Worm (Caenorhabditis elegans) whole organism, early embryonic: Measurements from ENCODE around the gene ptd-2.

Source experiments
- B0310.2 ChIP-seq: sonication (generic microtip); optimal IDR thresholded peaks from 2 replicates; lab custom pipeline; 2016; ENCODE audit warnings: mild to moderate bottlenecking, missing genetic modification characterization, missing compliant biosample characterization
- F13C5.2 ChIP-seq: sonication (generic microtip); optimal IDR thresholded peaks from 2 replicates; lab custom pipeline; 2017; ENCODE audit warnings: mild to moderate bottlenecking, missing genetic modification characterization, inconsistent platforms, missing compliant biosample characterization
- aly-1 ChIP-seq: sonication (generic microtip); optimal IDR thresholded peaks from 2 replicates; lab custom pipeline; 2016; ENCODE audit warnings: missing genetic modification characterization, missing compliant biosample characterization
- ama-1 ChIP-seq: fragments of 150-350 bp; optimal IDR thresholded peaks from 2 replicates; lab custom pipeline; 2014
- ceh-13 ChIP-seq: fragments of 200-800 bp; sonication (Bioruptor generic); optimal IDR thresholded peaks from 2 replicates; lab custom pipeline; 2018; ENCODE audit warnings: mild to moderate bottlenecking, missing genetic modification characterization, missing compliant biosample characterization
- ceh-36 ChIP-seq: sonication (generic microtip); optimal IDR thresholded peaks from 2 replicates; lab custom pipeline; 2016; ENCODE audit warnings: missing genetic modification characterization, inconsistent platforms, missing compliant biosample characterization
- ets-7 ChIP-seq: sonication (generic microtip); optimal IDR thresholded peaks from 2 replicates; lab custom pipeline; 2016; ENCODE audit warnings: missing genotype, missing genetic modification characterization, missing compliant biosample characterization
- flt-1 ChIP-seq: fragments of 200-800 bp; sonication (Bioruptor generic); IDR thresholded peaks from 2 replicates; pipeline ENCODE4 v1.3.6; 2022; ENCODE audit warnings: missing genetic modification characterization, missing compliant biosample characterization
- hmbx-1 ChIP-seq: sonication (generic microtip); optimal IDR thresholded peaks from 2 replicates; lab custom pipeline; 2016; ENCODE audit warnings: mild to moderate bottlenecking, missing genetic modification characterization, missing compliant biosample characterization
- hmg-4 ChIP-seq: fragments of 200-800 bp; sonication (Bioruptor generic); optimal IDR thresholded peaks from 2 replicates; lab custom pipeline; 2018; ENCODE audit warnings: mild to moderate bottlenecking, missing genetic modification characterization, missing compliant biosample characterization
- hnd-1 ChIP-seq: sonication (generic microtip); optimal IDR thresholded peaks from 2 replicates; lab custom pipeline; 2016; ENCODE audit warnings: missing genetic modification characterization, missing compliant biosample characterization
- pes-1 ChIP-seq: fragments of 200-800 bp; sonication (Bioruptor generic); IDR thresholded peaks from 2 replicates; pipeline ENCODE4 v1.3.6; 2022; ENCODE audit warnings: missing genetic modification reagents, missing genetic modification characterization, missing compliant biosample characterization
- scrt-1 ChIP-seq: fragments of 200-800 bp; sonication (Bioruptor generic); IDR thresholded peaks from 2 replicates; pipeline ENCODE4 v1.3.6; 2022; ENCODE audit warnings: missing genetic modification characterization, missing compliant biosample characterization
- sea-1 ChIP-seq: fragments of 200-800 bp; sonication (Bioruptor generic); conservative IDR thresholded peaks from 2 replicates; pipeline ENCODE4 v1.3.6; 2022; ENCODE audit warnings: missing genetic modification characterization, missing compliant biosample characterization
- tbx-11 ChIP-seq: fragments of 200-800 bp; sonication (Bioruptor generic); IDR thresholded peaks from 2 replicates; pipeline ENCODE4 v1.3.6; 2022; ENCODE audit warnings: missing genetic modification characterization, missing compliant biosample characterization
- tbx-37 ChIP-seq: fragments of 200-800 bp; sonication (Bioruptor generic); conservative IDR thresholded peaks from 2 replicates; pipeline ENCODE4 v1.3.6; 2022; ENCODE audit warnings: missing genetic modification reagents, missing genetic modification characterization, missing compliant biosample characterization
- tra-4 ChIP-seq: sonication (generic microtip); optimal IDR thresholded peaks from 2 replicates; lab custom pipeline; 2017; ENCODE audit warnings: missing genetic modification characterization, missing compliant biosample characterization

Gene ptd-2

DNA sequence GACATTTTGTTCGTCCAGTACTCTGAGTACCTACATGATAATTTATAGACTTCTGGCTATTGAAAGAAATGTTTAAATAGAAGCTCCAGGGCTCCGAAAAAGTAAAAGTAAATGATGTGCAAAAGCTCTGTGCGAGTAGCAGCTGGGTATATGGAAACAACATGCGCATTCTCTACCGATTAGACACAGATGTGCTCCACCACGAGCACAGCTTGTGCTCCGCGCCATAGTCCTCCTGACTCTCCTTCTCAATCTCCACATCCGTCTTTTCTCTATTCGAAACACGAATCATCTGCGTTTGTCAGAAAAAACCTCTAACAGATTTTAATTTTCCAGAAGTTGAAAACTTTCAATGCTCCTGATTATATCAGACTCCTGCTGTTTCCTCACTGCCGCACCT is 33.4 kb downstream of the ptd-2 start:
- TF ChIP-seq tra-4 (tag; lab: Kevin White, UChicago) (no peak), F13C5.2 (tag; lab: Kevin White, UChicago) (no peak), ceh-36 (tag; lab: Kevin White, UChicago) (no peak), ama-1 (lab: Kevin White, UChicago) (no peak), ets-7 (tag; lab: Kevin White, UChicago) (no peak), B0310.2 (tag; lab: Kevin White, UChicago) (no peak), flt-1 (GFP tag; lab: Robert Waterston, UW) (no peak), hmg-4 (GFP tag; lab: Kevin White, UChicago) (no peak), sea-1 (GFP tag; lab: Robert Waterston, UW) (no peak), hmbx-1 (no peak)

DNA sequence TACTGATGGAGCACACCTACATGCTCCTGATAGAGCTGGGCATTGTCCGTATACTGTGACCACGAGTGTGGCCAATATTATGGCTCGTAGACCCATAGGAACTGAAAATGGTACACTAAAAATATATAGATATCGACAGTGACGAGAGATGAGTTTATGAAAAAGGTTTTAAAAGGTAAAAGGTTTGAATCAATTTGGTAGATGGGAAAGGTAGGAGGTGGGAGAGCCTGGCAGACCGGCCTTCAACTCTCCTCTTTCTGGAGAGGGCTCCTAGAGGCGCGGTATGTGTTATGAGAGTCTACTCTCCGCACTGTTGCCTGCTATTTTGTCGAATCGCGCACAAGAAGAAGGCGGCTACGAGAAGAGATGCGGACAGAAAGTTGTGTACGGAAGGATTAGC is 37.4 kb downstream of the ptd-2 start, which contains the start of gene lron-2:
lron-2 (minus strand) TSS at position 101 of the 400 bp plus-strand sequence.
- TF ChIP-seq pes-1 (GFP tag; lab: Robert Waterston, UW) (no peak), hmbx-1 (no peak), tra-4 (tag; lab: Kevin White, UChicago) (no peak), aly-1 (tag; lab: Kevin White, UChicago) (no peak), tbx-11 (no peak), scrt-1 (GFP tag; lab: Robert Waterston, UW) (no peak), ceh-36 (tag; lab: Kevin White, UChicago) (no peak), B0310.2 (tag; lab: Kevin White, UChicago) (no peak), hmg-4 (GFP tag; lab: Kevin White, UChicago) (no peak), tbx-37 (GFP tag; lab: Robert Waterston, UW) (no peak), ceh-13 (GFP tag; lab: Kevin White, UChicago) (no peak), sea-1 (GFP tag; lab: Robert Waterston, UW) (no peak), ets-7 (tag; lab: Kevin White, UChicago) (no peak), hnd-1 (tag; lab: Kevin White, UChicago) (no peak)

DNA sequence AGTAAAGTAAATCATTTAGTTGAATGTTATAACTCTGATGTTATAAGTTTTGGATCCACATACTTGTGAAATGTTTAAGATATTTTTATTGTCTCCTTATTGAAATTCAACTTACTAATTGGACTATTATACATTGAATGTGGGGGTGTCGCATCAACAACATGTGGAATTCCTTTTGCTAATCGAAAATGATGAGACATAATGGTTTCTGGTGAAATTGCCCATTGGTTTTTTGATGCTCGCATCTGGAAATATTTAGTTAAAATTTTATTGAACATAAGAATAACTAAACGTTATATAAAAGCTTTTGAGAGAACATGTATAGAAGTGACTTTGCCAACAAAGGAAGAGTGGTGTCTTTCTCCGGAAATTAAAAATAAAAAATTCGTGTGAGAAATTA is 41.9 kb downstream of the ptd-2 start, which contains the start of gene ZK682.7:
ZK682.7 (minus strand) TSS at position 247 of the 400 bp plus-strand sequence.
- no peak for TF ChIP-seq hmg-4 (GFP tag; lab: Kevin White, UChicago)
- no peak for TF ChIP-seq hnd-1 (tag; lab: Kevin White, UChicago)
- no peak for TF ChIP-seq tra-4 (tag; lab: Kevin White, UChicago)
- TF ChIP-seq tbx-11, result no peak
- TF ChIP-seq flt-1 (GFP tag; lab: Robert Waterston, UW), result no peak
- no peak for TF ChIP-seq aly-1 (tag; lab: Kevin White, UChicago)
- no peak for TF ChIP-seq B0310.2 (tag; lab: Kevin White, UChicago)
- no peak for TF ChIP-seq ama-1 (lab: Kevin White, UChicago)
- no peak for TF ChIP-seq sea-1 (GFP tag; lab: Robert Waterston, UW)
- TF ChIP-seq ets-7 (tag; lab: Kevin White, UChicago), result no peak

DNA sequence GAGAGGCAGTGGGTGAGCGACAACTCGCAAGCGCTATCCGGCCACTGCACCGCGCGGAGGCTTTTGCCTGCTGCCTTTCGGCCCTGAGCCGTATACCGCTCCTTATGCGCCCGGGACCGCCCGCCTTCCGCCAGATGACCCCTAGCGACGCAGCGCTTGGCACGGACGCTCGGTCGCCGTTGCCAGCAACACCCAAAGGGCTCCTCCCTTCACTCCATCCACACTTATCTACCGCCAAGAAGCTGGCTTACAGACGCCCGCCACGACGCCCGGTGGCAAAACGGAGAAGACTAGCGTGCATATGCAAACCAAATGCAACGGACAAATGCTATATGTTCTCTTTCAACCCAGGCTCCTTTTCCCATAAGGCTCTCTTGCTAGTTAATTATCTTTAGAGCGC is 43.3 kb downstream of the ptd-2 start:
- TF ChIP-seq hmg-4 (GFP tag; lab: Kevin White, UChicago), result peak; percentile 47
- no peak for TF ChIP-seq sea-1 (GFP tag; lab: Robert Waterston, UW)
- TF ChIP-seq scrt-1 (GFP tag; lab: Robert Waterston, UW), result 0 out of 2 replicates have a peak, but pooled peaks have one; percentile 41

DNA sequence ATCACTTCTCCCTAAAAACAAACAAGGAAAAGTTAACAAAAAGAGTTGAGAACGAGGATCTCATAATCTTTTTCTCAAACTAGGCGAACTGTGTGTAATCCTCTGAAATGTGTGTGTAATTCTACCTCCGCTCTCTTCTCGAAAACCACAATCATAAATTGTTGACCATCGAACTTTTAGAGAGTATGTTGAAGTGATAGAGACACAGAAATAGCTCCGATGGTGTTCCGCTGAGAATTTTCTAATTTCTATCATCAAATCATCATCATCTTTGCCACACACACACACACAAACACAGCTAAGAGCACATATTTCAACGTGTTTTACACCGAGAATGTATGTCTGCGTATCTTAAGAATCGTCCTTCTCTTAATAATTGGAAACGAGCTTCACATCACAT is 45.5 kb downstream of the ptd-2 start:
- TF ChIP-seq scrt-1 (GFP tag; lab: Robert Waterston, UW), result no peak
- no peak for TF ChIP-seq ets-7 (tag; lab: Kevin White, UChicago)
- TF ChIP-seq ceh-36 (tag; lab: Kevin White, UChicago), result no peak
- TF ChIP-seq B0310.2 (tag; lab: Kevin White, UChicago), result no peak
- TF ChIP-seq ama-1 (lab: Kevin White, UChicago), result no peak
- no peak for TF ChIP-seq hnd-1 (tag; lab: Kevin White, UChicago)
- TF ChIP-seq tbx-37 (GFP tag; lab: Robert Waterston, UW), result no peak
- TF ChIP-seq hmbx-1, result no peak

DNA sequence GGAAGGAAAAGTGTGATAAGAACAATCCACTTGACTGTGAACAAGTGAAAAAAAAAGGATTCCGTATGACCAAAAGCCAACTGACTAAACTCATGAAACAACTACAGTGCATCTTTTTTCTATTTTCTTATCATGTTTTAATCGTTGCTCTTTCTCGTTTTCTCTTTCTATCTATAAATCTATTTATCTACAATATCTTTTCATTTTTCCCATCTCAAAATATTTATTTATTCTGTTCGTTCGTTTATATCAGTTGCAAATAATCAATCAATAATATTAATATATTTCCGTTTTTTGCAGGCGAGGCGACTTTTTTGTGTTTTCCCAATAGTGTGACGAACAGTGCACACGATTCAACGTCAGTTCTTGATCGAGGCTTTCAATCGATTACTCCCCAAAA is 47.3 kb downstream of the ptd-2 start, which contains the start of gene F44A2.5:
F44A2.5 (plus strand) TSS at position 301 of the 400 bp plus-strand sequence.
- TF ChIP-seq sea-1 (GFP tag; lab: Robert Waterston, UW) (no peak), aly-1 (tag; lab: Kevin White, UChicago) (no peak)

DNA sequence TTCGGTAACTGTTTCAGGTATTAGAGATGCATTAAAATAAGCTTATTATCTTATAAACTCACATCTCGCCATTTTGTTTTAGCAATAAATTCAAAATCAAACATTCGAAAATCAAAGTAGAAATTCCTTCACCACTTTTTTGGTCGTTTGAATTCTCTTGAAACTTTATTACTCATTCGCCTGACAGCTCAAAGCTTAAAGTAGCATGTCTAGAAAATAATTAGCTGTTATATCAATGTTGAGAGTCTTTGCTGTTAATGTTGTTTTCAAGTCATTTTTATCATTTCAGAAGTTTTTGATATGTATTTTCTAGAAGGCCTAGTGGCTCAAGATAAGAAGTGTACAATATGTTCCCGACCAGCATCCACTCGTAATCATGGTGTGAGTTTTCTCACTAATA is 53.0 kb downstream of the ptd-2 start, which contains the start of gene nhr-39:
nhr-39 (plus strand) TSS at position 301 of the 400 bp plus-strand sequence.
- no peak for TF ChIP-seq sea-1 (GFP tag; lab: Robert Waterston, UW)
